Fruit fly (Drosophila melanogaster): Measurements from ENCODE around the gene Pcif1.

- TF ChIP-seq CG11617 (GFP tag; optimal IDR thresholded peaks at IDR 0.05) (peak; percentile 17), CG1620 (GFP tag; optimal IDR thresholded peaks at IDR 0.05) (no peak), Hr96 (GFP tag; optimal IDR thresholded peaks at IDR 0.05) (no peak), CG5204 (GFP tag; optimal IDR thresholded peaks at IDR 0.05) (no peak)
Measured at dm6 chr3L:20769350-20769749, 16.6 kb downstream of the Pcif1 start, which contains the start of the genes CG4074 and CG4186.

All from whole organism, adult.